Fruit fly (Drosophila melanogaster): ENCODE measurements around the gene CG43131.

CG43131 gene

dm6 chr3R:5097866-5098484, 11.0 kb downstream of the CG43131 start:
- TF ChIP-seq pan (optimal IDR thresholded peaks at IDR 0.05) (no peak), CG8478 (optimal IDR thresholded peaks at IDR 0.05) (no peak), psq (optimal IDR thresholded peaks at IDR 0.05) (no peak), Dll (optimal IDR thresholded peaks at IDR 0.05) (no peak), usp (GFP tag; optimal IDR thresholded peaks at IDR 0.05) (no peak), EcR (GFP tag; optimal IDR thresholded peaks at IDR 0.05) (no peak)

- TF ChIP-seq Dll (optimal IDR thresholded peaks at IDR 0.05), result peak; percentile 64
- TF ChIP-seq usp (GFP tag; optimal IDR thresholded peaks at IDR 0.05), result no peak
These were observed 11.8 kb downstream of the CG43131 start for dm6 chr3R:5097175-5097574.

dm6 chr3R:5095930-5096572, 12.9 kb downstream of the CG43131 start:
- no peak for TF ChIP-seq usp (GFP tag; optimal IDR thresholded peaks at IDR 0.05)
- TF ChIP-seq Dll (optimal IDR thresholded peaks at IDR 0.05), result no peak
- no peak for TF ChIP-seq pan (optimal IDR thresholded peaks at IDR 0.05)
- TF ChIP-seq psq (optimal IDR thresholded peaks at IDR 0.05), result no peak
- TF ChIP-seq CG8478 (optimal IDR thresholded peaks at IDR 0.05), result no peak
- TF ChIP-seq EcR (GFP tag; optimal IDR thresholded peaks at IDR 0.05), result no peak

dm6 chr3R:5095137-5095802, 13.7 kb downstream of the CG43131 start:
- TF ChIP-seq Dll (optimal IDR thresholded peaks at IDR 0.05) (no peak), EcR (GFP tag; optimal IDR thresholded peaks at IDR 0.05) (no peak), pan (optimal IDR thresholded peaks at IDR 0.05) (no peak), CG8478 (optimal IDR thresholded peaks at IDR 0.05) (no peak), usp (GFP tag; optimal IDR thresholded peaks at IDR 0.05) (no peak), psq (optimal IDR thresholded peaks at IDR 0.05) (no peak)

dm6 chr3R:5094288-5094687, 14.7 kb downstream of the CG43131 start:
- TF ChIP-seq CG8478 (optimal IDR thresholded peaks at IDR 0.05), result no peak
- TF ChIP-seq EcR (GFP tag; optimal IDR thresholded peaks at IDR 0.05), result no peak
- no peak for TF ChIP-seq psq (optimal IDR thresholded peaks at IDR 0.05)
- TF ChIP-seq Dll (optimal IDR thresholded peaks at IDR 0.05), result no peak
- TF ChIP-seq usp (GFP tag; optimal IDR thresholded peaks at IDR 0.05), result no peak
- TF ChIP-seq pan (optimal IDR thresholded peaks at IDR 0.05), result no peak

dm6 chr3R:5090286-5090685, 18.7 kb downstream of the CG43131 start:
- TF ChIP-seq CG8478 (optimal IDR thresholded peaks at IDR 0.05) (no peak), pan (optimal IDR thresholded peaks at IDR 0.05) (no peak), EcR (GFP tag; optimal IDR thresholded peaks at IDR 0.05) (no peak), Dll (optimal IDR thresholded peaks at IDR 0.05) (no peak), usp (GFP tag; optimal IDR thresholded peaks at IDR 0.05) (no peak), psq (optimal IDR thresholded peaks at IDR 0.05) (no peak)

dm6 chr3R:5089514-5090259, 19.3 kb downstream of the CG43131 start:
- TF ChIP-seq EcR (GFP tag; optimal IDR thresholded peaks at IDR 0.05) (no peak), pan (optimal IDR thresholded peaks at IDR 0.05) (no peak), Dll (optimal IDR thresholded peaks at IDR 0.05) (no peak), CG8478 (optimal IDR thresholded peaks at IDR 0.05) (no peak), usp (GFP tag; optimal IDR thresholded peaks at IDR 0.05) (no peak)

dm6 chr3R:5087833-5088262, 21.1 kb downstream of the CG43131 start:
- TF ChIP-seq CG8478 (optimal IDR thresholded peaks at IDR 0.05) (peak; percentile 58), EcR (GFP tag; optimal IDR thresholded peaks at IDR 0.05) (peak; percentile 82 to 91), psq (optimal IDR thresholded peaks at IDR 0.05) (no peak), Dll (optimal IDR thresholded peaks at IDR 0.05) (peak; percentile 84), pan (optimal IDR thresholded peaks at IDR 0.05) (no peak)

- TF ChIP-seq usp (GFP tag; optimal IDR thresholded peaks at IDR 0.05) (no peak), CG8478 (optimal IDR thresholded peaks at IDR 0.05) (no peak), EcR (GFP tag; optimal IDR thresholded peaks at IDR 0.05) (peak in 1 of 2 experiments; percentile 42), pan (optimal IDR thresholded peaks at IDR 0.05) (no peak), psq (optimal IDR thresholded peaks at IDR 0.05) (no peak), Dll (optimal IDR thresholded peaks at IDR 0.05) (peak; percentile 74)
These were observed 22.0 kb downstream of the CG43131 start, which contains the start of gene corto for dm6 chr3R:5086822-5087491. Gene corto, minus strand, starts transcription at chr3R:5087072.

- no peak for TF ChIP-seq EcR (GFP tag; optimal IDR thresholded peaks at IDR 0.05)
- TF ChIP-seq CG8478 (optimal IDR thresholded peaks at IDR 0.05), result no peak
- no peak for TF ChIP-seq Dll (optimal IDR thresholded peaks at IDR 0.05)
- TF ChIP-seq pan (optimal IDR thresholded peaks at IDR 0.05), result no peak
- TF ChIP-seq psq (optimal IDR thresholded peaks at IDR 0.05), result no peak
- TF ChIP-seq usp (GFP tag; optimal IDR thresholded peaks at IDR 0.05), result no peak
These were observed 22.5 kb downstream of the CG43131 start for dm6 chr3R:5086471-5086821.

dm6 chr3R:5085381-5085780, 23.6 kb downstream of the CG43131 start:
- TF ChIP-seq psq (optimal IDR thresholded peaks at IDR 0.05) (no peak), CG8478 (optimal IDR thresholded peaks at IDR 0.05) (no peak), Dll (optimal IDR thresholded peaks at IDR 0.05) (no peak), EcR (GFP tag; optimal IDR thresholded peaks at IDR 0.05) (no peak), pan (optimal IDR thresholded peaks at IDR 0.05) (no peak), usp (GFP tag; optimal IDR thresholded peaks at IDR 0.05) (no peak)
